In the genomic region with DNA sequence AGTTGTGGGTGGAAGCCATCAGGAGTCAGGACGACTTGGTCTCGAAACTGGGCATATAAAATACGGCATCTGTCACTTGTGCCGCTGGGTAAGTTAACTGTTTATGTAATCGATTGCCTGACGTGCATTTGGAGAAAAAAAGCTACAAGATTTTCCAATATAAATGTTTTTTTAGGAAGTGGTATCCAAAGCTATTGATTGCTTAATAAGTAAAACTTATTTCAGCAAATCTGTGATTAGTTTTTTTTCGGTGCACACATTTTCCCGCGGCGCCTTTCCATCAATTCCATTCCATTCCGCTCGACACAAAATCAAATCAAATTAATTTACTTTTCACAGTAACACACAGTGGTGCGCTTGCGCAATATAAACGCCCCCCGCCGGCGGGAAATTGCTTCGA, we compare ENCODE assay signal across 1 fruit fly cellular context.
TF ChIP-seq lines count a peak whose summit lies in the region.

No protein-coding gene starts in this region.

TF ChIP-seq in whole organism, prepupa, 60 proteins besides CTCF, POLR2A, EP300 and RAD21 (continued from another document):
- TF ChIP-seq CG6163 (GFP tag; IDR thresholded peaks at IDR 0.05; lab: Robert Waterston, UW) (no peak; the same call in 2 of the 3 replicates), dac (GFP tag; optimal IDR thresholded peaks at IDR 0.05; lab: Kevin White, UChicago) (no peak), OdsH (GFP tag; optimal IDR thresholded peaks at IDR 0.05; lab: Kevin White, UChicago) (no peak), Ets96B (tag; optimal IDR thresholded peaks at IDR 0.05; lab: Kevin White, UChicago) (no peak), CG6792 (GFP tag; optimal IDR thresholded peaks at IDR 0.05; lab: Kevin White, UChicago) (no peak), Gug (GFP tag; IDR thresholded peaks at IDR 0.05; lab: Robert Waterston, UW) (no peak), CG3919 (GFP tag; optimal IDR thresholded peaks at IDR 0.05; lab: Kevin White, UChicago) (no peak)
